Worm (Caenorhabditis elegans): Measurements from ENCODE around the gene sysm-1.

The sysm-1 gene

ce11 chrII:9111471-9112016 is 28.6 kb upstream of the sysm-1 start:
- TF ChIP-seq madf-3 (GFP tag; IDR thresholded peaks at IDR 0.05): no peak
- TF ChIP-seq T07F8.4 (tag; optimal IDR thresholded peaks at IDR 0.05): no peak
- no peak for TF ChIP-seq hrde-1 (tag; optimal IDR thresholded peaks at IDR 0.05; ENCODE audit: borderline replicate concordance)
- no peak for TF ChIP-seq unc-62 (GFP tag; optimal IDR thresholded peaks at IDR 0.05)
- TF ChIP-seq B0336.3 (GFP tag; IDR thresholded peaks at IDR 0.05): no peak
- no peak for TF ChIP-seq cebp-1 (GFP tag; IDR thresholded peaks at IDR 0.05)
- peak; percentile 24 for TF ChIP-seq cebp-1 (tag; optimal IDR thresholded peaks at IDR 0.05)
- TF ChIP-seq hmg-20 (GFP tag; IDR thresholded peaks at IDR 0.05): no peak
- no peak for TF ChIP-seq lin-54 (GFP tag; optimal IDR thresholded peaks at IDR 0.05)
- TF ChIP-seq lsy-27 (tag; optimal IDR thresholded peaks at IDR 0.05; ENCODE audit: borderline replicate concordance, insufficient read depth): no peak
- TF ChIP-seq sptf-2 (GFP tag; optimal IDR thresholded peaks at IDR 0.05): no peak
- no peak for TF ChIP-seq nhr-27 (tag; optimal IDR thresholded peaks at IDR 0.05)
- TF ChIP-seq K11D2.4 (GFP tag; IDR thresholded peaks at IDR 0.05): no peak
- no peak for TF ChIP-seq nhr-179 (tag; optimal IDR thresholded peaks at IDR 0.05)
- TF ChIP-seq lin-40 (tag; optimal IDR thresholded peaks at IDR 0.05): no peak
- TF ChIP-seq ccch-3 (GFP tag; optimal IDR thresholded peaks at IDR 0.05): no peak
- TF ChIP-seq nhr-80 (tag; optimal IDR thresholded peaks at IDR 0.05): peak; percentile 62

- no peak for TF ChIP-seq lir-1 (GFP tag; conservative IDR thresholded peaks at IDR 0.05)
- no peak for TF ChIP-seq F22D6.2 (tag; optimal IDR thresholded peaks at IDR 0.05)
- no peak for TF ChIP-seq die-1 (tag; optimal IDR thresholded peaks at IDR 0.05)
- no peak for TF ChIP-seq ekl-4 (GFP tag; IDR thresholded peaks at IDR 0.05)
- no peak for TF ChIP-seq lag-1 (GFP tag; IDR thresholded peaks at IDR 0.05)
- no peak for TF ChIP-seq nfya-2 (GFP tag; IDR thresholded peaks at IDR 0.05)
- no peak for TF ChIP-seq nhr-90 (tag; optimal IDR thresholded peaks at IDR 0.05)
- no peak for TF ChIP-seq F39B2.1 (GFP tag; IDR thresholded peaks at IDR 0.05)
- peak; percentile 83 for TF ChIP-seq F33H1.4 (GFP tag; IDR thresholded peaks at IDR 0.05)
- no peak for TF ChIP-seq ztf-18 (tag; optimal IDR thresholded peaks at IDR 0.05)
- TF ChIP-seq F49E8.2 (tag; optimal IDR thresholded peaks at IDR 0.05; ENCODE audit: insufficient read depth): no peak
- TF ChIP-seq dpff-1 (tag; optimal IDR thresholded peaks at IDR 0.05): no peak
- no peak for TF ChIP-seq ztf-3 (GFP tag; optimal IDR thresholded peaks at IDR 0.05)
- TF ChIP-seq snpc-1.3 (tag; optimal IDR thresholded peaks at IDR 0.05; ENCODE audit: insufficient read depth): peak; percentile 15
- TF ChIP-seq zim-3 (tag; optimal IDR thresholded peaks at IDR 0.05): no peak
- no peak for TF ChIP-seq chd-7 (tag; optimal IDR thresholded peaks at IDR 0.05)
- no peak for TF ChIP-seq ztf-25 (GFP tag; IDR thresholded peaks at IDR 0.05)
- 0 out of 2 replicates have a peak, but pooled peaks have one; percentile 8 for TF ChIP-seq D2030.7 (GFP tag; IDR thresholded peaks at IDR 0.05)
- no peak for TF ChIP-seq K12H6.12 (tag; optimal IDR thresholded peaks at IDR 0.05)
- no peak for TF ChIP-seq B0019.2 (GFP tag; conservative IDR thresholded peaks at IDR 0.05)
- no peak for TF ChIP-seq lin-26 (GFP tag; IDR thresholded peaks at IDR 0.05)
- TF ChIP-seq lin-35 (GFP tag; optimal IDR thresholded peaks at IDR 0.05): no peak
- no peak for TF ChIP-seq attf-3 (GFP tag; conservative IDR thresholded peaks at IDR 0.05)
- no peak for TF ChIP-seq lin-40 (tag; optimal IDR thresholded peaks at IDR 0.05)
- TF ChIP-seq madf-10 (tag; optimal IDR thresholded peaks at IDR 0.05): no peak
- no peak for TF ChIP-seq ceh-27 (GFP tag; optimal IDR thresholded peaks at IDR 0.05)
- no peak for TF ChIP-seq C17E4.6 (GFP tag; IDR thresholded peaks at IDR 0.05)
- no peak for TF ChIP-seq tbx-9 (tag; optimal IDR thresholded peaks at IDR 0.05; ENCODE audit: borderline replicate concordance)
- TF ChIP-seq cebp-1 (GFP tag; IDR thresholded peaks at IDR 0.05): no peak
- TF ChIP-seq cebp-1 (tag; optimal IDR thresholded peaks at IDR 0.05): peak; percentile 43
- TF ChIP-seq B0261.1 (tag; optimal IDR thresholded peaks at IDR 0.05): no peak
- TF ChIP-seq Y67H2A.10 (GFP tag; conservative IDR thresholded peaks at IDR 0.05): no peak
These were observed 26.0 kb upstream of the sysm-1 start, which contains the start of gene T24H10.4 for ce11 chrII:9108905-9109551. Gene T24H10.4 (plus strand): TSS chrII:9109534.
